Worm (Caenorhabditis elegans) whole organism, L3 larva: ENCODE data around the gene Y61B8B.3.

ENCODE experiments used
- R02D3.7 ChIP-seq: fragments of 150-350 bp; optimal IDR thresholded peaks from 2 replicates; lab custom pipeline; 2014; ENCODE audit warnings: missing biosample characterization, missing genetic modification characterization
- ZK546.5 ChIP-seq: sonication (generic microtip); optimal IDR thresholded peaks from 2 replicates; lab custom pipeline; 2017; ENCODE audit warnings: missing biosample characterization, missing genetic modification characterization
- aly-2 ChIP-seq: fragments of 150-350 bp; optimal IDR thresholded peaks from 2 replicates; lab custom pipeline; 2014; ENCODE audit warnings: missing biosample characterization, missing genetic modification characterization
- ceh-28 ChIP-seq: fragments of 150-350 bp; optimal IDR thresholded peaks from 2 replicates; lab custom pipeline; 2014; ENCODE audit warnings: missing biosample characterization, missing genetic modification reagents, missing genetic modification characterization
- ceh-9 ChIP-seq: sonication (generic microtip); optimal IDR thresholded peaks from 2 replicates; lab custom pipeline; 2018; ENCODE audit warnings: missing biosample characterization, missing genetic modification characterization
- daf-12 ChIP-seq: fragments of 150-350 bp; optimal IDR thresholded peaks from 2 replicates; lab custom pipeline; 2014; ENCODE audit warnings: missing biosample characterization, missing genetic modification reagents, missing genetic modification characterization
- egl-27 ChIP-seq: sonication (generic microtip); optimal IDR thresholded peaks from 4 replicates; lab custom pipeline; 2017; ENCODE audit warnings: missing biosample characterization, missing genetic modification reagents, missing genetic modification characterization
- egl-5 ChIP-seq: fragments of 150-350 bp; optimal IDR thresholded peaks from 2 replicates; lab custom pipeline; 2017; ENCODE audit warnings: missing biosample characterization, missing genetic modification reagents, missing genetic modification characterization, inconsistent platforms
- elt-1 ChIP-seq: fragments of 150-350 bp; optimal IDR thresholded peaks from 2 replicates; lab custom pipeline; 2014; ENCODE audit warnings: missing biosample characterization, missing genetic modification characterization
- elt-2 ChIP-seq: sonication (generic microtip); optimal IDR thresholded peaks from 2 replicates; lab custom pipeline; 2016; ENCODE audit warnings: missing genetic modification reagents, mild to moderate bottlenecking, missing genetic modification characterization, missing compliant biosample characterization
- elt-3 ChIP-seq, 3 experiments: fragments of 150-350 bp in 1 of 3; sonication (generic microtip) in 2 of 3; optimal IDR thresholded peaks; 2 replicates in 2 of 3; 4 replicates in 1 of 3; lab custom pipeline; 2014 to 2017; ENCODE audit warnings: missing biosample characterization in 3 of 3, missing genetic modification characterization in 3 of 3
- eor-1 ChIP-seq, 2 experiments: fragments of 150-350 bp; optimal IDR thresholded peaks; 2 replicates each; lab custom pipeline; 2014 to 2018; ENCODE audit warnings: missing biosample characterization in 2 of 2, missing genetic modification characterization in 2 of 2
- fkh-10 ChIP-seq: sonication (generic microtip); optimal IDR thresholded peaks from 2 replicates; lab custom pipeline; 2017; ENCODE audit warnings: missing biosample characterization, missing genetic modification reagents, missing genetic modification characterization
- fkh-2 ChIP-seq: fragments of 150-350 bp; optimal IDR thresholded peaks from 2 replicates; lab custom pipeline; 2014; ENCODE audit warnings: missing biosample characterization, missing genetic modification reagents, missing genetic modification characterization
- fos-1 ChIP-seq: fragments of 150-350 bp; optimal IDR thresholded peaks from 2 replicates; lab custom pipeline; 2014; ENCODE audit warnings: missing biosample characterization, missing genetic modification characterization
- hmg-11 ChIP-seq: sonication (generic microtip); optimal IDR thresholded peaks from 2 replicates; lab custom pipeline; 2016; ENCODE audit warnings: missing genetic modification characterization, missing compliant biosample characterization
- jun-1 ChIP-seq: fragments of 150-350 bp; optimal IDR thresholded peaks from 2 replicates; lab custom pipeline; 2014; ENCODE audit warnings: missing biosample characterization, missing genetic modification reagents, missing genetic modification characterization
- lin-15B ChIP-seq: fragments of 150-350 bp; optimal IDR thresholded peaks from 2 replicates; lab custom pipeline; 2014; ENCODE audit warnings: missing biosample characterization, missing genetic modification characterization
- lin-39 ChIP-seq: fragments of 150-350 bp; optimal IDR thresholded peaks from 2 replicates; lab custom pipeline; 2018; ENCODE audit warnings: missing biosample characterization, missing genetic modification reagents, missing genetic modification characterization
- lsy-12 ChIP-seq: sonication (generic microtip); optimal IDR thresholded peaks from 2 replicates; lab custom pipeline; 2016; ENCODE audit warnings: mild to moderate bottlenecking, missing genetic modification characterization, missing compliant biosample characterization
- mdl-1 ChIP-seq: fragments of 150-350 bp; optimal IDR thresholded peaks from 2 replicates; lab custom pipeline; 2014; ENCODE audit warnings: missing biosample characterization, missing genetic modification characterization
- mml-1 ChIP-seq: fragments of 150-350 bp; sonication (generic microtip); optimal IDR thresholded peaks from 3 replicates; lab custom pipeline; 2014; ENCODE audit warnings: missing biosample characterization, missing genetic modification characterization
- nfya-1 ChIP-seq: sonication (generic microtip); optimal IDR thresholded peaks from 2 replicates; lab custom pipeline; 2017; ENCODE audit warnings: missing genetic modification characterization, mild to moderate bottlenecking, missing compliant biosample characterization, antibody characterized with exemption, moderate library complexity; ENCODE audit not compliant: insufficient read depth
- nhr-11 ChIP-seq: fragments of 150-350 bp; optimal IDR thresholded peaks from 2 replicates; lab custom pipeline; 2014; ENCODE audit warnings: missing biosample characterization, missing genetic modification characterization
- nhr-23 ChIP-seq: fragments of 150-350 bp; optimal IDR thresholded peaks from 2 replicates; lab custom pipeline; 2014; ENCODE audit warnings: missing biosample characterization, missing genetic modification reagents, missing genetic modification characterization
- nhr-25 ChIP-seq: sonication (generic microtip); optimal IDR thresholded peaks from 2 replicates; lab custom pipeline; 2017; ENCODE audit warnings: missing biosample characterization, missing genetic modification characterization
- nhr-43 ChIP-seq: sonication (generic microtip); optimal IDR thresholded peaks from 2 replicates; lab custom pipeline; 2016; ENCODE audit warnings: mild to moderate bottlenecking, missing genetic modification characterization, missing compliant biosample characterization; ENCODE audit not compliant: poor library complexity, severe bottlenecking
- nhr-67 ChIP-seq: fragments of 150-350 bp; optimal IDR thresholded peaks from 2 replicates; lab custom pipeline; 2014; ENCODE audit warnings: missing biosample characterization, missing genetic modification characterization
- nhr-76 ChIP-seq: fragments of 150-350 bp; sonication (generic microtip); optimal IDR thresholded peaks from 5 replicates; lab custom pipeline; 2014; ENCODE audit warnings: missing biosample characterization, missing genetic modification characterization
- pqm-1 ChIP-seq: fragments of 150-350 bp; optimal IDR thresholded peaks from 2 replicates; lab custom pipeline; 2017; ENCODE audit warnings: missing biosample characterization, missing genetic modification characterization, inconsistent platforms
- sea-2 ChIP-seq: fragments of 150-350 bp; sonication (generic microtip); optimal IDR thresholded peaks from 4 replicates; lab custom pipeline; 2014; ENCODE audit warnings: missing biosample characterization, missing genetic modification reagents, missing genetic modification characterization
- skn-1 ChIP-seq: fragments of 150-350 bp; optimal IDR thresholded peaks from 2 replicates; lab custom pipeline; 2014; ENCODE audit warnings: missing biosample characterization, missing genetic modification characterization
- snpc-4 ChIP-seq: fragments of 150-350 bp; optimal IDR thresholded peaks from 2 replicates; lab custom pipeline; 2014; ENCODE audit warnings: missing biosample characterization, missing genetic modification characterization
- tbx-2 ChIP-seq: sonication (generic microtip); optimal IDR thresholded peaks from 2 replicates; lab custom pipeline; 2016; ENCODE audit warnings: mild to moderate bottlenecking, missing genetic modification characterization, missing compliant biosample characterization
- unc-39 ChIP-seq: sonication (generic microtip); optimal IDR thresholded peaks from 4 replicates; lab custom pipeline; 2017; ENCODE audit warnings: missing biosample characterization, missing genetic modification characterization
- unc-62 ChIP-seq: fragments of 150-350 bp; sonication (generic microtip); optimal IDR thresholded peaks from 4 replicates; lab custom pipeline; 2014; ENCODE audit warnings: missing biosample characterization, missing genetic modification reagents, missing genetic modification characterization
- ztf-11 ChIP-seq: fragments of 150-350 bp; optimal IDR thresholded peaks from 2 replicates; lab custom pipeline; 2014; ENCODE audit warnings: missing biosample characterization, missing genetic modification characterization
- ztf-4 ChIP-seq: fragments of 150-350 bp; optimal IDR thresholded peaks from 2 replicates; lab custom pipeline; 2014; ENCODE audit warnings: missing biosample characterization, missing genetic modification characterization

Y61B8B.3 gene

ce11 chrV:17307926-17308325 is 4.4 kb downstream of the Y61B8B.3 start:
- no peak for TF ChIP-seq nhr-23

- TF ChIP-seq tbx-2 (tag; lab: Kevin White, UChicago): no peak
- no peak for TF ChIP-seq jun-1 (tag; lab: Kevin White, UChicago)
- TF ChIP-seq nhr-11 (tag; lab: Kevin White, UChicago): no peak
- no peak for TF ChIP-seq snpc-4 (tag; lab: Kevin White, UChicago)
- no peak for TF ChIP-seq fos-1 (tag; lab: Kevin White, UChicago)
- no peak for TF ChIP-seq lin-39 (tag; lab: Kevin White, UChicago)
- no peak for TF ChIP-seq ztf-11 (tag; lab: Kevin White, UChicago)
- no peak for TF ChIP-seq ztf-4 (tag; lab: Kevin White, UChicago)
- TF ChIP-seq unc-39 (tag; lab: Kevin White, UChicago): no peak
- no peak for TF ChIP-seq egl-27
Observed at ce11 chrV:17303392-17303791, 8.9 kb downstream of the Y61B8B.3 start.

- TF ChIP-seq elt-2 (tag; lab: Kevin White, UChicago) (no peak), mml-1 (tag; lab: Kevin White, UChicago) (no peak), nhr-76 (tag; lab: Kevin White, UChicago) (no peak), nhr-25 (no peak), daf-12 (tag; lab: Kevin White, UChicago) (no peak), R02D3.7 (tag; lab: Kevin White, UChicago) (no peak), elt-3 (tag; optimal IDR thresholded peaks at IDR 0.05; lab: Kevin White, UChicago) (no peak), lin-15B (tag; lab: Kevin White, UChicago) (no peak), elt-1 (tag; lab: Kevin White, UChicago) (no peak), ceh-9 (tag; lab: Kevin White, UChicago) (no peak), ztf-4 (tag; lab: Kevin White, UChicago) (no peak), tbx-2 (tag; lab: Kevin White, UChicago) (no peak), fkh-10 (GFP tag; lab: Kevin White, UChicago) (no peak), ZK546.5 (tag; lab: Kevin White, UChicago) (no peak), hmg-11 (tag; lab: Kevin White, UChicago) (no peak), egl-5 (tag; lab: Kevin White, UChicago) (no peak), lsy-12 (tag; lab: Kevin White, UChicago) (no peak)
Observed at ce11 chrV:17302754-17303153, 9.5 kb downstream of the Y61B8B.3 start, which contains the start of gene sri-70. Gene sri-70, plus strand, starts transcription at chrV:17303054.

- TF ChIP-seq elt-1 (tag; lab: Kevin White, UChicago) (no peak), elt-2 (tag; lab: Kevin White, UChicago) (peak; percentile 10)
Observed at ce11 chrV:17301375-17301774, 10.9 kb downstream of the Y61B8B.3 start, which contains the start of gene K10G4.5. Gene K10G4.5, minus strand, starts transcription at chrV:17301475.

ce11 chrV:17298657-17299056 is 13.6 kb downstream of the Y61B8B.3 start:
- TF ChIP-seq nhr-25 (no peak), nfya-1 (no peak), lsy-12 (tag; lab: Kevin White, UChicago) (no peak), fkh-10 (GFP tag; lab: Kevin White, UChicago) (no peak), nhr-76 (tag; lab: Kevin White, UChicago) (no peak), unc-62 (GFP tag; lab: Kevin White, UChicago) (no peak), sea-2 (GFP tag; lab: Kevin White, UChicago) (no peak), R02D3.7 (tag; lab: Kevin White, UChicago) (no peak), nhr-23 (no peak), fkh-2 (tag; lab: Kevin White, UChicago) (no peak)

- TF ChIP-seq nhr-25 (no peak), mdl-1 (no peak), nhr-67 (tag; lab: Kevin White, UChicago) (no peak), tbx-2 (tag; lab: Kevin White, UChicago) (no peak), ceh-9 (tag; lab: Kevin White, UChicago) (no peak), skn-1 (no peak), elt-1 (tag; lab: Kevin White, UChicago) (no peak), nhr-43 (tag; lab: Kevin White, UChicago) (no peak), hmg-11 (tag; lab: Kevin White, UChicago) (no peak), pqm-1 (tag; lab: Kevin White, UChicago) (no peak), ceh-28 (no peak), aly-2 (tag; lab: Kevin White, UChicago) (no peak), unc-62 (GFP tag; lab: Kevin White, UChicago) (no peak), fos-1 (tag; lab: Kevin White, UChicago) (no peak), lsy-12 (tag; lab: Kevin White, UChicago) (no peak), eor-1 (tag; optimal IDR thresholded peaks at IDR 0.05; lab: Kevin White, UChicago) (no peak)
Observed at ce11 chrV:17296443-17296842, 15.8 kb downstream of the Y61B8B.3 start.
